Comparison of ENCODE assay signal across 1 fruit fly cellular context in genomic region chr3L:3634107-3634737, dm6.
TF ChIP-seq lines count a peak whose summit lies in the region.

No protein-coding gene starts in this region.

TF ChIP-seq in whole organism, embryonic, 481 proteins besides CTCF, POLR2A, EP300 and RAD21 (continued from another document and continues in another):
- TF ChIP-seq CG10321 (GFP tag; IDR thresholded peaks at IDR 0.05; lab: Robert Waterston, UW) (no peak), CG11093 (GFP tag; IDR thresholded peaks at IDR 0.05; lab: Robert Waterston, UW) (peak; percentile 57; the same call in 1 of the 3 replicates), unc-4 (GFP tag; IDR thresholded peaks at IDR 0.05; lab: Robert Waterston, UW; ENCODE audit: partially characterized antibody) (no peak), emc (GFP tag; optimal IDR thresholded peaks at IDR 0.05; lab: Kevin White, UChicago) (no peak), Hr3 (GFP tag; optimal IDR thresholded peaks at IDR 0.05; lab: Kevin White, UChicago) (peak; percentile 37), CG5953 (GFP tag; IDR thresholded peaks at IDR 0.05; lab: Robert Waterston, UW) (0 out of 2 replicates have a peak, but pooled peaks have one; percentile 20), CG10543 (GFP tag; optimal IDR thresholded peaks at IDR 0.05; lab: Kevin White, UChicago) (no peak), kni (GFP tag; optimal IDR thresholded peaks at IDR 0.05; lab: Kevin White, UChicago) (peak; percentile 52), ara (GFP tag; IDR thresholded peaks at IDR 0.05; lab: Robert Waterston, UW) (peak; percentile 80), Bgb (GFP tag; IDR thresholded peaks at IDR 0.05; lab: Robert Waterston, UW; ENCODE audit: partially characterized antibody) (no peak), trem (tag; optimal IDR thresholded peaks at IDR 0.05; lab: Kevin White, UChicago) (peak; percentile 78), nerfin-1 (tag; optimal IDR thresholded peaks at IDR 0.05; lab: Kevin White, UChicago) (peak; percentile 76), sens (GFP tag; lab: Kevin White, UChicago) (no peak), CG16815 (GFP tag; optimal IDR thresholded peaks at IDR 0.05; lab: Kevin White, UChicago) (peak; percentile 3), Dll (GFP tag; IDR thresholded peaks at IDR 0.05; lab: Robert Waterston, UW; ENCODE audit: partially characterized antibody) (no peak), fd64A (GFP tag; optimal IDR thresholded peaks at IDR 0.05; lab: Kevin White, UChicago) (no peak), tll (GFP tag; optimal IDR thresholded peaks at IDR 0.05; lab: Kevin White, UChicago) (no peak), aop (GFP tag; IDR thresholded peaks at IDR 0.05; lab: Robert Waterston, UW) (no peak), dan (GFP tag; IDR thresholded peaks at IDR 0.05; lab: Robert Waterston, UW) (no peak), CG31441 (GFP tag; IDR thresholded peaks at IDR 0.05; lab: Robert Waterston, UW) (peak; percentile 92), Bdp1 (GFP tag; optimal IDR thresholded peaks at IDR 0.05; lab: Kevin White, UChicago) (no peak), CG16779 (GFP tag; IDR thresholded peaks at IDR 0.05; lab: Robert Waterston, UW) (no peak), CG13424 (tag; optimal IDR thresholded peaks at IDR 0.05; lab: Kevin White, UChicago) (peak; percentile 80), CG4820 (GFP tag; optimal IDR thresholded peaks at IDR 0.05; lab: Kevin White, UChicago) (peak; percentile 19), CG10366 (GFP tag; IDR thresholded peaks at IDR 0.05; lab: Robert Waterston, UW) (peak; percentile 31; the same call in 1 of the 2 replicates), repo (GFP tag; optimal IDR thresholded peaks at IDR 0.05; lab: Kevin White, UChicago) (no peak), tap (tag; optimal IDR thresholded peaks at IDR 0.05; lab: Kevin White, UChicago) (peak; percentile 78), Lpt (GFP tag; optimal IDR thresholded peaks at IDR 0.05; lab: Kevin White, UChicago) (no peak), Awh (GFP tag; IDR thresholded peaks at IDR 0.05; lab: Robert Waterston, UW) (peak; percentile 63; the same call in 1 of the 2 replicates), CG4617 (GFP tag; optimal IDR thresholded peaks at IDR 0.05; lab: Kevin White, UChicago; ENCODE audit: borderline replicate concordance) (no peak), Bteb2 (GFP tag; optimal IDR thresholded peaks at IDR 0.05; lab: Kevin White, UChicago) (no peak), exex (tag; optimal IDR thresholded peaks at IDR 0.05; lab: Kevin White, UChicago) (no peak), CG2199 (GFP tag; IDR thresholded peaks at IDR 0.05; lab: Robert Waterston, UW) (no peak), sc (optimal IDR thresholded peaks at IDR 0.05; lab: Kevin White, UChicago) (no peak), sc (GFP tag; optimal IDR thresholded peaks at IDR 0.05; lab: Kevin White, UChicago) (peak; percentile 56), bbx (GFP tag; IDR thresholded peaks at IDR 0.05; lab: Robert Waterston, UW; ENCODE audit: partially characterized antibody) (no peak), zen2 (GFP tag; IDR thresholded peaks at IDR 0.05; lab: Robert Waterston, UW; ENCODE audit: partially characterized antibody) (no peak), tin (GFP tag; optimal IDR thresholded peaks at IDR 0.05; lab: Kevin White, UChicago) (peak; percentile 22), CG11085 (GFP tag; IDR thresholded peaks at IDR 0.05; lab: Robert Waterston, UW) (no peak), Drgx (GFP tag; IDR thresholded peaks at IDR 0.05; lab: Robert Waterston, UW) (peak; percentile 74), Hmx (GFP tag; optimal IDR thresholded peaks at IDR 0.05; lab: Kevin White, UChicago) (no peak), B-H1 (GFP tag; IDR thresholded peaks at IDR 0.05; lab: Robert Waterston, UW) (no peak; the same call in 2 of the 3 replicates), PHDP (tag; optimal IDR thresholded peaks at IDR 0.05; lab: Kevin White, UChicago) (peak; percentile 70), CG12104 (GFP tag; optimal IDR thresholded peaks at IDR 0.05; lab: Kevin White, UChicago) (peak; percentile 3), Hand (GFP tag; optimal IDR thresholded peaks at IDR 0.05; lab: Kevin White, UChicago) (no peak), Taf1 (GFP tag; IDR thresholded peaks at IDR 0.05; lab: Robert Waterston, UW) (no peak), Trl (optimal IDR thresholded peaks at IDR 0.05; lab: Kevin White, UChicago) (no peak), Trl (GFP tag; optimal IDR thresholded peaks at IDR 0.05; lab: Kevin White, UChicago) (no peak), onecut (GFP tag; IDR thresholded peaks at IDR 0.05; lab: Robert Waterston, UW) (peak; percentile 37), CG3281 (GFP tag; optimal IDR thresholded peaks at IDR 0.05; lab: Kevin White, UChicago) (peak; percentile 21), CG10209 (GFP tag; optimal IDR thresholded peaks at IDR 0.05; lab: Kevin White, UChicago) (peak; percentile 54), NFAT (GFP tag; IDR thresholded peaks at IDR 0.05; lab: Robert Waterston, UW) (no peak; the same call in 1 of the 2 replicates), knrl (GFP tag; IDR thresholded peaks at IDR 0.05; lab: Robert Waterston, UW; ENCODE audit: partially characterized antibody) (no peak), vfl (GFP tag; optimal IDR thresholded peaks at IDR 0.05; lab: Kevin White, UChicago) (no peak), CG14965 (GFP tag; optimal IDR thresholded peaks at IDR 0.05; lab: Kevin White, UChicago; ENCODE audit: borderline replicate concordance) (no peak), odd (GFP tag; optimal IDR thresholded peaks at IDR 0.05; lab: Kevin White, UChicago) (peak; percentile 52), crc (GFP tag; optimal IDR thresholded peaks at IDR 0.05; lab: Kevin White, UChicago) (no peak), corto (GFP tag; optimal IDR thresholded peaks at IDR 0.05; lab: Kevin White, UChicago) (no peak), eyg (GFP tag; optimal IDR thresholded peaks at IDR 0.05; lab: Kevin White, UChicago) (no peak), ham (GFP tag; IDR thresholded peaks at IDR 0.05; lab: Robert Waterston, UW) (no peak), btn (GFP tag; optimal IDR thresholded peaks at IDR 0.05; lab: Kevin White, UChicago) (no peak), Side (GFP tag; optimal IDR thresholded peaks at IDR 0.05; lab: Kevin White, UChicago) (no peak), CG16813 (GFP tag; IDR thresholded peaks at IDR 0.05; lab: Robert Waterston, UW; ENCODE audit: partially characterized antibody) (no peak), CG7839 (tag; optimal IDR thresholded peaks at IDR 0.05; lab: Kevin White, UChicago) (peak; percentile 75), CG6765 (GFP tag; optimal IDR thresholded peaks at IDR 0.05; lab: Kevin White, UChicago) (no peak), Hr39 (optimal IDR thresholded peaks at IDR 0.05; lab: Kevin White, UChicago) (no peak), CG42726 (GFP tag; IDR thresholded peaks at IDR 0.05; lab: Robert Waterston, UW; ENCODE audit: partially characterized antibody) (no peak), fd96Cb (tag; optimal IDR thresholded peaks at IDR 0.05; lab: Kevin White, UChicago) (peak; percentile 69), tup (GFP tag; optimal IDR thresholded peaks at IDR 0.05; lab: Kevin White, UChicago) (peak; percentile 19), E2f1 (GFP tag; IDR thresholded peaks at IDR 0.05; lab: Robert Waterston, UW) (peak; percentile 58), CG4707 (GFP tag; optimal IDR thresholded peaks at IDR 0.05; lab: Kevin White, UChicago) (peak; percentile 62), D19A (tag; optimal IDR thresholded peaks at IDR 0.05; lab: Kevin White, UChicago) (peak; percentile 83), lab (GFP tag; optimal IDR thresholded peaks at IDR 0.05; lab: Kevin White, UChicago) (peak; percentile 63), ato (GFP tag; IDR thresholded peaks at IDR 0.05; lab: Robert Waterston, UW; ENCODE audit: partially characterized antibody) (no peak), Rx (GFP tag; IDR thresholded peaks at IDR 0.05; lab: Robert Waterston, UW) (no peak), ftz-f1 (GFP tag; optimal IDR thresholded peaks at IDR 0.05; lab: Kevin White, UChicago) (no peak), Xbp1 (GFP tag; optimal IDR thresholded peaks at IDR 0.05; lab: Kevin White, UChicago) (peak; percentile 33), shn (GFP tag; optimal IDR thresholded peaks at IDR 0.05; lab: Kevin White, UChicago) (no peak), CG18262 (tag; optimal IDR thresholded peaks at IDR 0.05; lab: Kevin White, UChicago) (peak; percentile 91), CG4854 (GFP tag; optimal IDR thresholded peaks at IDR 0.05; lab: Kevin White, UChicago) (no peak), slou (GFP tag; optimal IDR thresholded peaks at IDR 0.05; lab: Kevin White, UChicago) (no peak), CG3838 (GFP tag; optimal IDR thresholded peaks at IDR 0.05; lab: Kevin White, UChicago) (no peak), Ets65A (GFP tag; lab: Kevin White, UChicago) (no peak), hbn (GFP tag; IDR thresholded peaks at IDR 0.05; lab: Robert Waterston, UW; ENCODE audit: partially characterized antibody) (no peak), sqz (GFP tag; optimal IDR thresholded peaks at IDR 0.05; lab: Kevin White, UChicago) (peak; percentile 60), sim (GFP tag; IDR thresholded peaks at IDR 0.05; lab: Robert Waterston, UW) (no peak), jing (GFP tag; optimal IDR thresholded peaks at IDR 0.05; lab: Kevin White, UChicago) (peak; percentile 12), unpg (GFP tag; optimal IDR thresholded peaks at IDR 0.05; lab: Kevin White, UChicago) (peak; percentile 81), HmgZ (tag; optimal IDR thresholded peaks at IDR 0.05; lab: Kevin White, UChicago) (peak; percentile 17), Dp (GFP tag; optimal IDR thresholded peaks at IDR 0.05; lab: Kevin White, UChicago) (no peak), CG8281 (tag; optimal IDR thresholded peaks at IDR 0.05; lab: Kevin White, UChicago) (peak; percentile 44), sisA (GFP tag; IDR thresholded peaks at IDR 0.05; lab: Robert Waterston, UW) (0 out of 2 replicates have a peak, but pooled peaks have one; percentile 17), Nf-YC (tag; optimal IDR thresholded peaks at IDR 0.05; lab: Kevin White, UChicago) (peak; percentile 40), D (optimal IDR thresholded peaks at IDR 0.05; lab: Kevin White, UChicago) (no peak), D (GFP tag; optimal IDR thresholded peaks at IDR 0.05; lab: Kevin White, UChicago) (peak; percentile 71), Oaz (GFP tag; IDR thresholded peaks at IDR 0.05; lab: Robert Waterston, UW) (no peak), fu2 (GFP tag; optimal IDR thresholded peaks at IDR 0.05; lab: Kevin White, UChicago) (no peak), toy (GFP tag; IDR thresholded peaks at IDR 0.05; lab: Robert Waterston, UW) (no peak), CG8478 (optimal IDR thresholded peaks at IDR 0.05; lab: Kevin White, UChicago) (no peak), CG33557 (GFP tag; optimal IDR thresholded peaks at IDR 0.05; lab: Kevin White, UChicago) (peak; percentile 71), CG12942 (GFP tag; optimal IDR thresholded peaks at IDR 0.05; lab: Kevin White, UChicago) (no peak), fd102C (GFP tag; optimal IDR thresholded peaks at IDR 0.05; lab: Kevin White, UChicago) (no peak), CG14710 (tag; optimal IDR thresholded peaks at IDR 0.05; lab: Kevin White, UChicago) (peak; percentile 76), pita (GFP tag; optimal IDR thresholded peaks at IDR 0.05; lab: Kevin White, UChicago) (no peak), CG12155 (GFP tag; optimal IDR thresholded peaks at IDR 0.05; lab: Kevin White, UChicago) (no peak), CG32532 (GFP tag; IDR thresholded peaks at IDR 0.05; lab: Robert Waterston, UW) (peak; percentile 59; the same call in 1 of the 2 replicates), CG8765 (GFP tag; IDR thresholded peaks at IDR 0.05; lab: Robert Waterston, UW) (no peak), pnt (GFP tag; optimal IDR thresholded peaks at IDR 0.05; lab: Kevin White, UChicago) (peak; percentile 2), CG14014 (GFP tag; IDR thresholded peaks at IDR 0.05; lab: Robert Waterston, UW) (no peak), cato (GFP tag; optimal IDR thresholded peaks at IDR 0.05; lab: Kevin White, UChicago; ENCODE audit: borderline replicate concordance) (no peak), Blimp-1 (GFP tag; optimal IDR thresholded peaks at IDR 0.05; lab: Kevin White, UChicago) (peak; percentile 92), CG5180 (GFP tag; optimal IDR thresholded peaks at IDR 0.05; lab: Kevin White, UChicago) (peak; percentile 42), dati (GFP tag; IDR thresholded peaks at IDR 0.05; lab: Robert Waterston, UW) (no peak), jumu (GFP tag; optimal IDR thresholded peaks at IDR 0.05; lab: Kevin White, UChicago) (no peak), GATAe (GFP tag; conservative IDR thresholded peaks at IDR 0.05; lab: Robert Waterston, UW) (no peak), yki (optimal IDR thresholded peaks at IDR 0.05; lab: Kevin White, UChicago) (no peak), Atf3 (GFP tag; optimal IDR thresholded peaks at IDR 0.05; lab: Kevin White, UChicago) (no peak), Vsx1 (GFP tag; optimal IDR thresholded peaks at IDR 0.05; lab: Kevin White, UChicago) (peak; percentile 69), Gsc (GFP tag; IDR thresholded peaks at IDR 0.05; lab: Robert Waterston, UW) (no peak), CG7271 (tag; optimal IDR thresholded peaks at IDR 0.05; lab: Kevin White, UChicago) (no peak), ro (GFP tag; IDR thresholded peaks at IDR 0.05; lab: Robert Waterston, UW) (peak; percentile 21; the same call in 1 of the 2 replicates), CG34422 (GFP tag; IDR thresholded peaks at IDR 0.05; lab: Robert Waterston, UW) (no peak), slbo (GFP tag; IDR thresholded peaks at IDR 0.05; lab: Robert Waterston, UW) (no peak), Stat92E (GFP tag; optimal IDR thresholded peaks at IDR 0.05; lab: Kevin White, UChicago) (peak in 1 of 3 experiments; percentile 45), chn (GFP tag; optimal IDR thresholded peaks at IDR 0.05; lab: Kevin White, UChicago) (no peak), CG10431 (GFP tag; optimal IDR thresholded peaks at IDR 0.05; lab: Kevin White, UChicago) (peak; percentile 55), Dip2 (GFP tag; IDR thresholded peaks at IDR 0.05; lab: Robert Waterston, UW) (no peak), CrebB (tag; optimal IDR thresholded peaks at IDR 0.05; lab: Kevin White, UChicago) (peak; percentile 12), maf-S (GFP tag; optimal IDR thresholded peaks at IDR 0.05; lab: Kevin White, UChicago) (no peak), CG8089 (GFP tag; optimal IDR thresholded peaks at IDR 0.05; lab: Kevin White, UChicago) (no peak), CG6854 (GFP tag; optimal IDR thresholded peaks at IDR 0.05; lab: Kevin White, UChicago) (no peak), CG12219 (GFP tag; optimal IDR thresholded peaks at IDR 0.05; lab: Kevin White, UChicago) (peak; percentile 39), CG17359 (tag; optimal IDR thresholded peaks at IDR 0.05; lab: Kevin White, UChicago) (peak; percentile 75), sr (GFP tag; IDR thresholded peaks at IDR 0.05; lab: Robert Waterston, UW) (no peak), CG16863 (GFP tag; optimal IDR thresholded peaks at IDR 0.05; lab: Kevin White, UChicago) (no peak)
